Fruit fly (Drosophila melanogaster) whole organism, wandering third instar larva: ENCODE data around the gene trx.

Experiments
- Abd-B ChIP-seq: fragments of >200 bp; optimal IDR thresholded peaks from 2 replicates; lab custom pipeline; 2017; ENCODE audit warnings: missing biosample characterization, missing genetic modification characterization
- CG32264 ChIP-seq: fragments of 200-800 bp; sonication (Bioruptor generic); optimal IDR thresholded peaks from 2 replicates; lab custom pipeline; 2016; ENCODE audit warnings: missing biosample characterization, missing genetic modification characterization
- CG9705 ChIP-seq: fragments of 200-800 bp; sonication (Bioruptor generic); optimal IDR thresholded peaks from 2 replicates; lab custom pipeline; 2018; ENCODE audit warnings: missing biosample characterization, mild to moderate bottlenecking, missing genetic modification characterization
- CrebA ChIP-seq: fragments of 200-800 bp; sonication (Bioruptor generic); optimal IDR thresholded peaks from 2 replicates; lab custom pipeline; 2016; ENCODE audit warnings: missing biosample characterization, mild to moderate bottlenecking, missing genetic modification characterization, borderline replicate concordance
- Dfd ChIP-seq: fragments of >200 bp; optimal IDR thresholded peaks from 2 replicates; lab custom pipeline; 2017; ENCODE audit warnings: missing biosample characterization, missing genetic modification characterization
- Dif ChIP-seq: fragments of 200-275, 200-300 bp; sonication (Bioruptor generic); optimal IDR thresholded peaks from 2 replicates; lab custom pipeline; 2018; ENCODE audit warnings: missing biosample characterization, missing genetic modification characterization; ENCODE audit not compliant: partially characterized antibody
- HLH106 ChIP-seq: fragments of 200-800 bp; optimal IDR thresholded peaks from 3 replicates; lab custom pipeline; 2019; ENCODE audit warnings: missing biosample characterization, mild to moderate bottlenecking, missing genetic modification characterization, moderate library complexity
- Hr78 ChIP-seq: fragments of >200 bp; optimal IDR thresholded peaks from 2 replicates; lab custom pipeline; 2017; ENCODE audit warnings: missing biosample characterization, missing genetic modification characterization
- Hr83 ChIP-seq: fragments of 200-300 bp; sonication (Bioruptor generic); optimal IDR thresholded peaks from 2 replicates; lab custom pipeline; 2016; ENCODE audit warnings: missing biosample characterization, mild to moderate bottlenecking, missing genetic modification characterization, moderate library complexity; ENCODE audit not compliant: poor library complexity, severe bottlenecking
- Mio ChIP-seq: sonication (Bioruptor generic); optimal IDR thresholded peaks from 2 replicates; lab custom pipeline; 2016; ENCODE audit warnings: missing biosample characterization, missing genetic modification characterization
- Myc ChIP-seq: fragments of >200 bp; optimal IDR thresholded peaks from 2 replicates; lab custom pipeline; 2017
- N ChIP-seq: fragments of >200 bp; optimal IDR thresholded peaks from 2 replicates; lab custom pipeline; 2018; ENCODE audit warnings: missing biosample characterization, missing external identifiers, missing genetic modification characterization
- OdsH ChIP-seq: fragments of 200-800 bp; sonication (Bioruptor generic); optimal IDR thresholded peaks from 2 replicates; lab custom pipeline; 2016; ENCODE audit warnings: missing biosample characterization, mild to moderate bottlenecking, missing genetic modification characterization
- Rel ChIP-seq, 2 experiments: fragments of 200-800 bp; sonication (Bioruptor generic) in 1 of 2; optimal IDR thresholded peaks; 2 replicates in 1 of 2; 3 replicates in 1 of 2; lab custom pipeline; 2016 to 2019; ENCODE audit warnings: mild to moderate bottlenecking in 2 of 2, missing biosample characterization in 2 of 2, missing genetic modification characterization in 2 of 2, moderate library complexity in 1 of 2
- Sp1 ChIP-seq: fragments of 200-800 bp; sonication (Bioruptor generic); optimal IDR thresholded peaks from 3 replicates; lab custom pipeline; 2019; ENCODE audit warnings: missing biosample characterization, mild to moderate bottlenecking, missing genetic modification characterization, moderate library complexity
- Vsx2 ChIP-seq: fragments of 200-300, 225-300 bp; sonication (Bioruptor generic); optimal IDR thresholded peaks from 2 replicates; lab custom pipeline; 2018; ENCODE audit warnings: missing biosample characterization, missing genetic modification characterization; ENCODE audit not compliant: partially characterized antibody
- br ChIP-seq: fragments of 200-800 bp; sonication (Bioruptor generic); optimal IDR thresholded peaks from 2 replicates; lab custom pipeline; 2016; ENCODE audit warnings: missing biosample characterization, missing genetic modification characterization
- brk ChIP-seq: fragments of 200-800 bp; sonication (Bioruptor generic); optimal IDR thresholded peaks from 2 replicates; lab custom pipeline; 2016; ENCODE audit warnings: missing biosample characterization, mild to moderate bottlenecking, missing genetic modification characterization
- dl ChIP-seq, 2 experiments: fragments of 175-275, 200-275 bp in 1 of 2; fragments of 200-275 bp in 1 of 2; sonication (Bioruptor generic); optimal IDR thresholded peaks; lab custom pipeline; 2018; ENCODE audit warnings: mild to moderate bottlenecking in 2 of 2, missing biosample characterization in 2 of 2, missing genetic modification characterization in 2 of 2, moderate library complexity in 2 of 2; ENCODE audit not compliant: partially characterized antibody in 2 of 2, insufficient read depth in 1 of 2
- dmrt93B ChIP-seq: fragments of 200-800 bp; sonication (Bioruptor generic); optimal IDR thresholded peaks from 2 replicates; lab custom pipeline; 2018; ENCODE audit warnings: missing biosample characterization, mild to moderate bottlenecking, missing genetic modification characterization
- dsf ChIP-seq: sonication (Bioruptor generic); optimal IDR thresholded peaks from 2 replicates; lab custom pipeline; 2016; ENCODE audit warnings: missing biosample characterization, missing genetic modification characterization, borderline replicate concordance
- ey ChIP-seq: fragments of 200-800 bp; sonication (Bioruptor generic); optimal IDR thresholded peaks from 2 replicates; lab custom pipeline; 2016; ENCODE audit warnings: missing biosample characterization, missing genetic modification characterization
- foxo ChIP-seq, 2 experiments: fragments of 200-800 bp; sonication (Bioruptor generic); optimal IDR thresholded peaks; 2 replicates in 1 of 2; 3 replicates in 1 of 2; lab custom pipeline; 2016 to 2017; ENCODE audit warnings: missing biosample characterization in 2 of 2, missing genetic modification characterization in 2 of 2
- fru ChIP-seq: fragments of 200-800 bp; sonication (Bioruptor generic); optimal IDR thresholded peaks from 3 replicates; lab custom pipeline; 2016; ENCODE audit warnings: missing biosample characterization, mild to moderate bottlenecking, missing genetic modification characterization
- h ChIP-seq: fragments of 200-800 bp; sonication (Bioruptor generic); optimal IDR thresholded peaks from 3 replicates; lab custom pipeline; 2016; ENCODE audit warnings: missing biosample characterization, mild to moderate bottlenecking, missing genetic modification characterization
- lola ChIP-seq: fragments of >200 bp; optimal IDR thresholded peaks from 2 replicates; lab custom pipeline; 2017; ENCODE audit warnings: missing biosample characterization, missing genetic modification characterization
- pan ChIP-seq: fragments of >200 bp; optimal IDR thresholded peaks from 2 replicates; lab custom pipeline; 2017
- psq ChIP-seq: fragments of 200-800 bp; sonication (Bioruptor generic); optimal IDR thresholded peaks from 3 replicates; lab custom pipeline; 2017; ENCODE audit warnings: missing biosample characterization, mild to moderate bottlenecking, missing genetic modification characterization, moderate library complexity
- rgr ChIP-seq: fragments of 200-800 bp; sonication (Bioruptor generic); optimal IDR thresholded peaks from 3 replicates; lab custom pipeline; 2016; ENCODE audit warnings: missing biosample characterization, mild to moderate bottlenecking, missing genetic modification characterization
- sage ChIP-seq: fragments of 200-800 bp; sonication (Bioruptor generic); optimal IDR thresholded peaks from 2 replicates; lab custom pipeline; 2016; ENCODE audit warnings: missing biosample characterization, mild to moderate bottlenecking, missing genetic modification characterization
- sv ChIP-seq: fragments of 200-800 bp; sonication (Bioruptor generic); optimal IDR thresholded peaks from 3 replicates; lab custom pipeline; 2016; ENCODE audit warnings: missing biosample characterization, missing genetic modification characterization
- tai ChIP-seq: sonication (Bioruptor generic); optimal IDR thresholded peaks from 2 replicates; lab custom pipeline; 2016; ENCODE audit warnings: missing biosample characterization, missing genetic modification characterization
- usp ChIP-seq: fragments of >200 bp; optimal IDR thresholded peaks from 2 replicates; lab custom pipeline; 2017; ENCODE audit warnings: missing biosample characterization, missing genetic modification characterization
- woc ChIP-seq: sonication (Bioruptor generic); optimal IDR thresholded peaks from 2 replicates; lab custom pipeline; 2016; ENCODE audit warnings: missing biosample characterization, mild to moderate bottlenecking, missing genetic modification characterization

trx gene

DNA sequence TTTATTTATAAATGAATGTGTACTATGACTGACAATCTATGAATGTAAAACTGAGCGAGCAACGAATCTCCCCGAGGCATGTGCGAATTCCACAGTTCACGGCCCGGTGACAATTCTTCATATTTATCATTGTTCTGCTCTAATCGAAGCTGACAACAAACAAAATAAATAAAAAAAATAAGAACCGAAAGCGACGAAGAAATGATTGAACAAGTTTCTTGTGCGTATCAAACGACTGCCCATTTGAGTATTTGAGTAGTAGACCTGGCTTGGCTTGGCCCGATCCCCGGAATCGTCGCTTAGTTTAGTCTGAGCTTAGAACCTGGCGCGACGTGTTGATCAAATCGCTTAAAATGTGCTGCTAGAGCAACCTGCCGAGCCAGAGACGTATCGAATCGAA, 23.4 kb upstream of the trx start, which contains the start of gene CG31321:
CG31321 (plus strand) TSS at position 301 of the 400 bp plus-strand sequence.
- TF ChIP-seq rgr (GFP tag; lab: Kevin White, UChicago), result no peak
- TF ChIP-seq CG9705 (GFP tag; lab: Kevin White, UChicago), result no peak
- no peak for TF ChIP-seq Hr78 (GFP tag; lab: Kevin White, UChicago)
- no peak for TF ChIP-seq h (GFP tag; lab: Kevin White, UChicago)
- no peak for TF ChIP-seq usp (GFP tag; lab: Kevin White, UChicago)
- TF ChIP-seq Dif (GFP tag; lab: Kevin White, UChicago), result no peak
- no peak for TF ChIP-seq brk (GFP tag; lab: Kevin White, UChicago)
- TF ChIP-seq psq (GFP tag; lab: Kevin White, UChicago), result no peak
- no peak for TF ChIP-seq Vsx2 (GFP tag; lab: Kevin White, UChicago)
- TF ChIP-seq sv (GFP tag; lab: Kevin White, UChicago), result no peak
- TF ChIP-seq sage, result no peak
- no peak for TF ChIP-seq tai (GFP tag; lab: Kevin White, UChicago)
- TF ChIP-seq lola (GFP tag; lab: Kevin White, UChicago), result no peak
- no peak for TF ChIP-seq Mio (GFP tag; lab: Kevin White, UChicago)
- no peak for TF ChIP-seq CG32264 (GFP tag; lab: Kevin White, UChicago)
- TF ChIP-seq OdsH (GFP tag; lab: Kevin White, UChicago), result no peak
- no peak for TF ChIP-seq dsf (GFP tag; lab: Kevin White, UChicago)
- no peak for TF ChIP-seq fru (GFP tag; lab: Kevin White, UChicago)
- TF ChIP-seq dl (GFP tag; optimal IDR thresholded peaks at IDR 0.05; lab: Kevin White, UChicago; ENCODE audit: insufficient read depth in 1 of 2, partially characterized antibody in 2 of 2), result no peak
- no peak for TF ChIP-seq CrebA (GFP tag; lab: Kevin White, UChicago)
- TF ChIP-seq, all 38 proteins: peak for 0

DNA sequence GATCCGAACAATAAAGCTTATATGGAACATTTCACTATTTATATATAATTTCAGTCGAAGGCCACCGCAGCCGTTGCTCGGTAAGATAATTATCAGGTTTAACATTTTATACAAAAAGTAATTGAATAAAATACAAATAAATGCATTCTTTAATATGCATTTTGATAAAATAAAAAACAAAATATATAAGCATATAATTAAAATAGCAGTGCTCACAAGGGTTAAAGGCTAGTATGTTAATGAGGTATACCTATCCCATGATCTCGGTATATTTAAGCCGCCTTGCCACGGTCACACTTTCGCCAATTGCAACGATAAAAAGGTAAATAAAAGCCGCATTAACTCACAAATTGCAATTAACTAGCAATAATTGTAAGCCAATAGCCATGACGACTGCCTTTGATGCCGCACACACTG, 22.1 kb upstream of the trx start, which contains the start of gene Polr2I:
Polr2I (plus strand) TSS at position 289 of the 417 bp plus-strand sequence.
- TF ChIP-seq rgr (GFP tag; lab: Kevin White, UChicago), result peak; percentile 32
- peak; percentile 45 for TF ChIP-seq Sp1 (GFP tag; lab: Kevin White, UChicago)
- TF ChIP-seq dmrt93B (GFP tag; lab: Kevin White, UChicago), result no peak
- no peak for TF ChIP-seq Abd-B (GFP tag; lab: Kevin White, UChicago)
- TF ChIP-seq foxo (GFP tag; optimal IDR thresholded peaks at IDR 0.05; lab: Kevin White, UChicago), result peak in 1 of 2 experiments; percentile 45
- peak; percentile 25 for TF ChIP-seq dsf (GFP tag; lab: Kevin White, UChicago)
- peak; percentile 37 for TF ChIP-seq CG9705 (GFP tag; lab: Kevin White, UChicago)
- TF ChIP-seq psq (GFP tag; lab: Kevin White, UChicago), result peak; percentile 9
- TF ChIP-seq HLH106 (tag; lab: Kevin White, UChicago), result peak; percentile 60

DNA sequence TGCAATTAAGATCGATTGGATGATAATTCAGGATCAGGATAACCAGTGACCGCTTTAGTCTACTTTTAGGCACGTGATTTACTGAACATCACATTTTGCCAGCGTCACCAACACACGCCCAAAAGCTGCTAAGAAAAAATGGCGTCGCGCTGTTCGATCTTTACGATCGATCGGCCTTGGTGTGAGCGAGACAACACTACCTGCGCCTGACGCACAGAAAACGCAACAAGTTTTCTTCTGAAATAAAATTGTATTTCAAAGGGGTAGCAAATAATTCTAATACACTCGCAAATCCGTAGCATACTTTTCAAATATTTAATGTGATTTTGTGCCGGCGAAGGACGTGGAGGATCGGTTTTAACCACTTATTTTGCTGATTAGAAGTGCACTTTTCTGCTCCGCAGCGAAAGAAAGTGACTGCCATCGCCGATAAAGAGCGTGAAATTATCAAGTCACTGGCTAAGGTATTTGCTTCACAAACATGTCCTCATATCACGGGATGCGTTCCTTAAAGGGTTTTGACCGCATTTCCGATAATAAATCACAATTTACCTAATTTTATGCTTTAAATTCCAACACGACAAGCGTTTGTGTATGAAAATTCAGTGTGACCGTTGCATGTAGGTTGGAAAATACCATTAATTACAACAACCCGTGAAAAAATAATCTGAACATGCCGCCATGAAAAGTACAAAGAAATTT, 21.4 kb upstream of the trx start:
- TF ChIP-seq HLH106 (tag; lab: Kevin White, UChicago) (no peak), Rel (GFP tag; optimal IDR thresholded peaks at IDR 0.05; lab: Kevin White, UChicago) (no peak), Rel (tag; optimal IDR thresholded peaks at IDR 0.05; lab: Kevin White, UChicago) (no peak), woc (GFP tag; lab: Kevin White, UChicago) (no peak), Dfd (GFP tag; lab: Kevin White, UChicago) (no peak), N (GFP tag; lab: Kevin White, UChicago) (peak; percentile 56), ey (GFP tag; lab: Kevin White, UChicago) (no peak), br (GFP tag; lab: Kevin White, UChicago) (no peak), Mio (GFP tag; lab: Kevin White, UChicago) (no peak), Sp1 (GFP tag; lab: Kevin White, UChicago) (no peak), dsf (GFP tag; lab: Kevin White, UChicago) (no peak), Vsx2 (GFP tag; lab: Kevin White, UChicago) (peak; percentile 86), psq (GFP tag; lab: Kevin White, UChicago) (no peak), CG32264 (GFP tag; lab: Kevin White, UChicago) (no peak), pan (lab: Kevin White, UChicago) (no peak), CrebA (GFP tag; lab: Kevin White, UChicago) (no peak), lola (GFP tag; lab: Kevin White, UChicago) (peak; percentile 21), sv (GFP tag; lab: Kevin White, UChicago) (no peak), Abd-B (GFP tag; lab: Kevin White, UChicago) (peak; percentile 12), Myc (lab: Kevin White, UChicago) (peak; percentile 83), rgr (GFP tag; lab: Kevin White, UChicago) (no peak), dl (GFP tag; optimal IDR thresholded peaks at IDR 0.05; lab: Kevin White, UChicago; ENCODE audit: insufficient read depth in 1 of 2, partially characterized antibody in 2 of 2) (no peak), Hr83 (GFP tag; lab: Kevin White, UChicago) (peak; percentile 52)
